Worm (Caenorhabditis elegans) whole organism, mixed stage, embryonic: ENCODE results near the gene mans-3.

ENCODE experiments used
- M03D4.4 ChIP-seq: sonication (generic microtip); optimal IDR thresholded peaks from 2 replicates; lab custom pipeline; 2017; ENCODE audit warnings: mild to moderate bottlenecking, missing genetic modification characterization, missing compliant biosample characterization
- bed-3 ChIP-seq: fragments of 200-800 bp; sonication (Bioruptor generic); optimal IDR thresholded peaks from 3 replicates; lab custom pipeline; 2018; ENCODE audit warnings: mild to moderate bottlenecking, missing genetic modification characterization, moderate library complexity, missing compliant biosample characterization
- blmp-1 ChIP-seq: fragments of 150-350 bp; optimal IDR thresholded peaks from 2 replicates; lab custom pipeline; 2014; ENCODE audit warnings: missing biosample characterization, missing genetic modification characterization
- ceh-39 ChIP-seq: fragments of 150-350 bp; optimal IDR thresholded peaks from 2 replicates; lab custom pipeline; 2014; ENCODE audit warnings: missing biosample characterization, missing genetic modification characterization
- ceh-43 ChIP-seq: fragments of 200-800 bp; sonication (Bioruptor generic); optimal IDR thresholded peaks from 2 replicates; lab custom pipeline; 2018; ENCODE audit warnings: mild to moderate bottlenecking, missing genetic modification characterization, moderate library complexity, missing compliant biosample characterization
- ceh-83 ChIP-seq: fragments of 200-800 bp; sonication (Bioruptor generic); optimal IDR thresholded peaks from 2 replicates; lab custom pipeline; 2018; ENCODE audit warnings: mild to moderate bottlenecking, missing genetic modification characterization, missing compliant biosample characterization
- ces-1 ChIP-seq: fragments of 150-350 bp; optimal IDR thresholded peaks from 2 replicates; lab custom pipeline; 2014; ENCODE audit warnings: missing biosample characterization, missing genetic modification reagents, missing genetic modification characterization
- cnd-1 ChIP-seq: fragments of 200-800 bp; sonication (Bioruptor generic); optimal IDR thresholded peaks from 2 replicates; lab custom pipeline; 2018; ENCODE audit warnings: mild to moderate bottlenecking, missing genetic modification characterization, missing compliant biosample characterization
- drap-1 ChIP-seq: fragments of 200-800 bp; sonication (Bioruptor generic); optimal IDR thresholded peaks from 3 replicates; lab custom pipeline; 2018; ENCODE audit warnings: mild to moderate bottlenecking, missing genetic modification characterization, missing compliant biosample characterization
- elt-3 ChIP-seq: fragments of 150-350 bp; optimal IDR thresholded peaks from 2 replicates; lab custom pipeline; 2014; ENCODE audit warnings: missing biosample characterization, missing genetic modification characterization
- ham-2 ChIP-seq: fragments of 200-800 bp; sonication (Bioruptor generic); optimal IDR thresholded peaks from 2 replicates; lab custom pipeline; 2018; ENCODE audit warnings: mild to moderate bottlenecking, missing genetic modification characterization, missing compliant biosample characterization
- hlh-1 ChIP-seq: fragments of 150-350 bp; optimal IDR thresholded peaks from 2 replicates; lab custom pipeline; 2014; ENCODE audit warnings: missing biosample characterization, missing genetic modification reagents, missing genetic modification characterization
- lin-13 ChIP-seq: fragments of 150-350 bp; optimal IDR thresholded peaks from 2 replicates; lab custom pipeline; 2014; ENCODE audit warnings: missing biosample characterization, missing genetic modification characterization
- lin-32 ChIP-seq: fragments of 200-800 bp; sonication (Bioruptor generic); optimal IDR thresholded peaks from 2 replicates; lab custom pipeline; 2018; ENCODE audit warnings: mild to moderate bottlenecking, missing genetic modification characterization, missing compliant biosample characterization
- lsy-2 ChIP-seq: fragments of 150-350 bp; optimal IDR thresholded peaks from 2 replicates; lab custom pipeline; 2014; ENCODE audit warnings: missing biosample characterization, missing genetic modification characterization
- mab-5 ChIP-seq: fragments of 150-350 bp; optimal IDR thresholded peaks from 2 replicates; lab custom pipeline; 2014; ENCODE audit warnings: missing biosample characterization, missing genetic modification characterization
- mep-1 ChIP-seq: fragments of 150-350 bp; optimal IDR thresholded peaks from 2 replicates; lab custom pipeline; 2017; ENCODE audit warnings: missing biosample characterization, missing genetic modification reagents, missing genetic modification characterization, inconsistent platforms
- mls-2 ChIP-seq: sonication (generic microtip); optimal IDR thresholded peaks from 2 replicates; lab custom pipeline; 2016; ENCODE audit warnings: mild to moderate bottlenecking, missing genetic modification characterization, moderate library complexity, missing compliant biosample characterization
- nhr-12 ChIP-seq: fragments of 150-350 bp; optimal IDR thresholded peaks from 2 replicates; lab custom pipeline; 2014; ENCODE audit warnings: missing biosample characterization, missing genetic modification characterization
- nhr-2 ChIP-seq: fragments of 150-350 bp; optimal IDR thresholded peaks from 2 replicates; lab custom pipeline; 2014; ENCODE audit warnings: missing biosample characterization, missing genetic modification characterization
- nhr-237 ChIP-seq: fragments of 150-350 bp; optimal IDR thresholded peaks from 2 replicates; lab custom pipeline; 2014; ENCODE audit warnings: missing biosample characterization, missing genetic modification characterization
- nhr-76 ChIP-seq: sonication (generic microtip); optimal IDR thresholded peaks from 2 replicates; lab custom pipeline; 2017; ENCODE audit warnings: missing biosample characterization, missing genetic modification characterization
- pha-4 ChIP-seq: fragments of 150-350 bp; optimal IDR thresholded peaks from 2 replicates; lab custom pipeline; 2018; ENCODE audit warnings: missing biosample characterization, missing genetic modification reagents, missing genetic modification characterization
- sem-2 ChIP-seq: fragments of 200-800 bp; sonication (Bioruptor generic); optimal IDR thresholded peaks from 2 replicates; lab custom pipeline; 2018; ENCODE audit warnings: mild to moderate bottlenecking, missing genetic modification characterization, missing compliant biosample characterization
- sptf-1 ChIP-seq: sonication (generic microtip); optimal IDR thresholded peaks from 2 replicates; lab custom pipeline; 2017; ENCODE audit warnings: mild to moderate bottlenecking, missing genetic modification characterization, moderate library complexity, missing compliant biosample characterization
- tbx-8 ChIP-seq: fragments of 200-800 bp; sonication (Bioruptor generic); optimal IDR thresholded peaks from 2 replicates; lab custom pipeline; 2018; ENCODE audit warnings: mild to moderate bottlenecking, missing genetic modification characterization, moderate library complexity, missing compliant biosample characterization
- unc-120 ChIP-seq: sonication (generic microtip); optimal IDR thresholded peaks from 2 replicates; lab custom pipeline; 2017; ENCODE audit warnings: missing genetic modification characterization, missing compliant biosample characterization; ENCODE audit not compliant: poor library complexity, severe bottlenecking
- unc-39 ChIP-seq: fragments of 150-350 bp; optimal IDR thresholded peaks from 2 replicates; lab custom pipeline; 2014; ENCODE audit warnings: missing biosample characterization, missing genetic modification characterization
- unc-62 ChIP-seq: fragments of 150-350 bp; optimal IDR thresholded peaks from 2 replicates; lab custom pipeline; 2014; ENCODE audit warnings: missing biosample characterization, missing genetic modification reagents, missing genetic modification characterization
- zip-8 ChIP-seq: fragments of 150-350 bp; optimal IDR thresholded peaks from 2 replicates; lab custom pipeline; 2014; ENCODE audit warnings: missing biosample characterization, missing genetic modification characterization
- ztf-11 ChIP-seq: fragments of 150-350 bp; optimal IDR thresholded peaks from 2 replicates; lab custom pipeline; 2014; ENCODE audit warnings: missing biosample characterization, missing genetic modification characterization

The mans-3 gene

ce11 chrX:5210927-5211655 lies 45.9 kb downstream of the mans-3 start:
- TF ChIP-seq nhr-12 (tag; lab: Kevin White, UChicago) (no peak), sptf-1 (tag; lab: Kevin White, UChicago) (no peak), nhr-237 (tag; lab: Kevin White, UChicago) (no peak), mab-5 (tag; lab: Kevin White, UChicago) (no peak)
- TF ChIP-seq, all 35 proteins: peak for 0

- no peak for TF ChIP-seq elt-3
- no peak for TF ChIP-seq unc-62 (GFP tag; lab: Kevin White, UChicago)
- no peak for TF ChIP-seq bed-3 (GFP tag; lab: Kevin White, UChicago)
- no peak for TF ChIP-seq unc-39 (tag; lab: Kevin White, UChicago)
- no peak for TF ChIP-seq lsy-2 (tag; lab: Kevin White, UChicago)
- no peak for TF ChIP-seq M03D4.4 (tag; lab: Kevin White, UChicago)
- no peak for TF ChIP-seq ceh-39
- no peak for TF ChIP-seq nhr-237 (tag; lab: Kevin White, UChicago)
- no peak for TF ChIP-seq lin-32 (GFP tag; lab: Kevin White, UChicago)
- no peak for TF ChIP-seq sem-2 (GFP tag; lab: Kevin White, UChicago)
- no peak for TF ChIP-seq drap-1 (GFP tag; lab: Kevin White, UChicago)
- TF ChIP-seq mab-5 (tag; lab: Kevin White, UChicago), result no peak
- TF ChIP-seq ceh-83 (GFP tag; lab: Kevin White, UChicago), result no peak
- TF ChIP-seq hlh-1 (tag; lab: Kevin White, UChicago), result no peak
- no peak for TF ChIP-seq pha-4
- TF ChIP-seq cnd-1 (tag; lab: Kevin White, UChicago), result no peak
- TF ChIP-seq unc-120 (tag; lab: Kevin White, UChicago), result no peak
Observed at ce11 chrX:5213032-5213431, 47.8 kb downstream of the mans-3 start.

- TF ChIP-seq bed-3 (GFP tag; lab: Kevin White, UChicago), result no peak
- no peak for TF ChIP-seq zip-8 (tag; lab: Kevin White, UChicago)
- no peak for TF ChIP-seq tbx-8 (GFP tag; lab: Kevin White, UChicago)
- TF ChIP-seq ceh-39, result no peak
- TF ChIP-seq M03D4.4 (tag; lab: Kevin White, UChicago), result no peak
- TF ChIP-seq nhr-237 (tag; lab: Kevin White, UChicago), result no peak
- no peak for TF ChIP-seq pha-4
- TF ChIP-seq lin-13, result no peak
- TF ChIP-seq elt-3, result no peak
- TF ChIP-seq lin-32 (GFP tag; lab: Kevin White, UChicago), result no peak
- no peak for TF ChIP-seq nhr-12 (tag; lab: Kevin White, UChicago)
- TF ChIP-seq hlh-1 (tag; lab: Kevin White, UChicago), result no peak
- TF ChIP-seq nhr-2 (tag; lab: Kevin White, UChicago), result no peak
- no peak for TF ChIP-seq unc-62 (GFP tag; lab: Kevin White, UChicago)
- no peak for TF ChIP-seq ceh-43
- no peak for TF ChIP-seq ztf-11 (tag; lab: Kevin White, UChicago)
- no peak for TF ChIP-seq nhr-76 (tag; lab: Kevin White, UChicago)
- TF ChIP-seq ces-1 (GFP tag; lab: Kevin White, UChicago), result no peak
- no peak for TF ChIP-seq drap-1 (GFP tag; lab: Kevin White, UChicago)
- TF ChIP-seq ham-2, result no peak
Observed at ce11 chrX:5213565-5213964, 48.4 kb downstream of the mans-3 start.

ce11 chrX:5214790-5215189 lies 49.6 kb downstream of the mans-3 start:
- TF ChIP-seq sptf-1 (tag; lab: Kevin White, UChicago) (no peak), pha-4 (no peak), mls-2 (no peak), ces-1 (GFP tag; lab: Kevin White, UChicago) (no peak), ceh-43 (no peak), ceh-39 (no peak), nhr-76 (tag; lab: Kevin White, UChicago) (no peak), nhr-12 (tag; lab: Kevin White, UChicago) (no peak), hlh-1 (tag; lab: Kevin White, UChicago) (no peak), M03D4.4 (tag; lab: Kevin White, UChicago) (no peak), blmp-1 (tag; lab: Kevin White, UChicago) (no peak), lsy-2 (tag; lab: Kevin White, UChicago) (no peak), nhr-237 (tag; lab: Kevin White, UChicago) (no peak), bed-3 (GFP tag; lab: Kevin White, UChicago) (no peak), mep-1 (tag; lab: Kevin White, UChicago) (no peak), drap-1 (GFP tag; lab: Kevin White, UChicago) (no peak)
